Fruit fly (Drosophila melanogaster) whole organism, embryonic: ENCODE measurements around the gene CG43400.

Experiments used
- Adf1 ChIP-seq: fragments of 200-800 bp; sonication (Bioruptor generic); IDR thresholded peaks from 2 replicates; pipeline ENCODE4 v1.3.6; 2022; ENCODE audit warnings: missing biosample characterization, missing genetic modification characterization
- Atf6 ChIP-seq: fragments of 200-800 bp; sonication (Bioruptor generic); IDR thresholded peaks from 2 replicates; pipeline ENCODE4 v1.3.6; 2022; ENCODE audit warnings: missing biosample characterization, missing genetic modification characterization
- CG10431 ChIP-seq: fragments of 200-800 bp; sonication (Bioruptor generic); optimal IDR thresholded peaks from 3 replicates; lab custom pipeline; 2018; ENCODE audit warnings: missing biosample characterization, mild to moderate bottlenecking, missing genetic modification characterization
- CG10543 ChIP-seq: fragments of 200-800 bp; sonication (Bioruptor generic); optimal IDR thresholded peaks from 3 replicates; lab custom pipeline; 2017; ENCODE audit warnings: missing biosample characterization, mild to moderate bottlenecking, missing genetic modification characterization, moderate library complexity
- CG11093 ChIP-seq: fragments of 200-800 bp; sonication (Bioruptor generic); IDR thresholded peaks from 3 replicates; pipeline ENCODE4 v1.3.6; 2022; ENCODE audit warnings: missing biosample characterization, missing genetic modification characterization
- CG12071 ChIP-seq: fragments of 200-800 bp; sonication (Bioruptor generic); optimal IDR thresholded peaks from 3 replicates; lab custom pipeline; 2018; ENCODE audit warnings: missing biosample characterization, mild to moderate bottlenecking, missing genetic modification characterization
- CG12744 ChIP-seq: fragments of 200-800 bp; sonication (Bioruptor generic); optimal IDR thresholded peaks from 2 replicates; lab custom pipeline; 2016; ENCODE audit warnings: missing biosample characterization, missing genetic modification characterization
- CG13894 ChIP-seq: fragments of 200-800 bp; sonication (Bioruptor generic); optimal IDR thresholded peaks from 3 replicates; lab custom pipeline; 2018; ENCODE audit warnings: missing biosample characterization, mild to moderate bottlenecking, missing genetic modification characterization, moderate library complexity
- CG14667 ChIP-seq: fragments of 200-800 bp; sonication (Bioruptor generic); IDR thresholded peaks from 2 replicates; pipeline ENCODE4 v1.3.6; 2022; ENCODE audit warnings: missing biosample characterization, missing genetic modification characterization
- CG15696 ChIP-seq: fragments of 200-800 bp; sonication (Bioruptor generic); optimal IDR thresholded peaks from 2 replicates; lab custom pipeline; 2019; ENCODE audit warnings: missing biosample characterization, mild to moderate bottlenecking, missing genetic modification characterization, moderate library complexity
- CG16779 ChIP-seq: fragments of 200-800 bp; sonication (Bioruptor generic); IDR thresholded peaks from 2 replicates; pipeline ENCODE4 v1.3.6; 2022; ENCODE audit warnings: missing biosample characterization, missing genetic modification characterization
- CG17186 ChIP-seq: fragments of 200-800 bp; sonication (Bioruptor generic); optimal IDR thresholded peaks from 3 replicates; lab custom pipeline; 2017; ENCODE audit warnings: missing biosample characterization, missing genetic modification reagents, missing genetic modification characterization
- CG17612 ChIP-seq: fragments of 200-800 bp; sonication (Bioruptor generic); IDR thresholded peaks from 2 replicates; pipeline ENCODE4 v1.3.6; 2022; ENCODE audit warnings: missing biosample characterization, missing genetic modification characterization
- CG2889 ChIP-seq: fragments of 200-800 bp; sonication (Bioruptor generic); IDR thresholded peaks from 3 replicates; pipeline ENCODE4 v1.3.6; 2022; ENCODE audit warnings: missing biosample characterization, missing genetic modification characterization
- CG3065 ChIP-seq: fragments of 200-800 bp; sonication (Bioruptor generic); optimal IDR thresholded peaks from 2 replicates; lab custom pipeline; 2016; ENCODE audit warnings: missing biosample characterization, missing genetic modification characterization
- CG32767 ChIP-seq: fragments of 200-800 bp; sonication (Bioruptor generic); IDR thresholded peaks from 2 replicates; pipeline ENCODE4 v1.3.6; 2022; ENCODE audit warnings: missing biosample characterization, missing genetic modification characterization
- CG34376 ChIP-seq: fragments of 200-800 bp; sonication (Bioruptor generic); optimal IDR thresholded peaks from 2 replicates; lab custom pipeline; 2018; ENCODE audit warnings: missing biosample characterization, mild to moderate bottlenecking, missing genetic modification characterization
- CG34422 ChIP-seq: fragments of 200-800 bp; sonication (Bioruptor generic); IDR thresholded peaks from 3 replicates; pipeline ENCODE4 v1.3.6; 2022; ENCODE audit warnings: missing biosample characterization, missing genetic modification characterization
- CG5180 ChIP-seq: fragments of 200-800 bp; sonication (Bioruptor generic); optimal IDR thresholded peaks from 3 replicates; lab custom pipeline; 2017; ENCODE audit warnings: missing biosample characterization, missing genetic modification characterization, mild to moderate bottlenecking, moderate library complexity, missing genetic modification reagents
- CG6813 ChIP-seq: fragments of 200-800 bp; sonication (Bioruptor generic); optimal IDR thresholded peaks from 2 replicates; lab custom pipeline; 2017; ENCODE audit warnings: missing biosample characterization, missing genetic modification characterization, mild to moderate bottlenecking, moderate library complexity, missing genetic modification reagents
- CG7839 ChIP-seq: fragments of 200-800 bp; sonication (Bioruptor generic); optimal IDR thresholded peaks from 3 replicates; lab custom pipeline; 2018; ENCODE audit warnings: missing biosample characterization, mild to moderate bottlenecking, missing genetic modification characterization, moderate library complexity
- CG9437 ChIP-seq: fragments of 200-800 bp; sonication (Bioruptor generic); optimal IDR thresholded peaks from 2 replicates; lab custom pipeline; 2018; ENCODE audit warnings: missing biosample characterization, mild to moderate bottlenecking, missing genetic modification characterization
- CG9797 ChIP-seq: fragments of 200-800 bp; sonication (Bioruptor generic); optimal IDR thresholded peaks from 3 replicates; lab custom pipeline; 2018; ENCODE audit warnings: missing biosample characterization, mild to moderate bottlenecking, missing genetic modification characterization
- Camta ChIP-seq: fragments of 200-800 bp; sonication (Bioruptor generic); optimal IDR thresholded peaks from 2 replicates; lab custom pipeline; 2016; ENCODE audit warnings: missing biosample characterization, missing genetic modification characterization
- GATAe ChIP-seq: fragments of 200-800 bp; sonication (Bioruptor generic); conservative IDR thresholded peaks from 2 replicates; pipeline ENCODE4 v1.3.6; 2022; ENCODE audit warnings: missing biosample characterization, missing genetic modification characterization
- HmgZ ChIP-seq: fragments of 200-800 bp; sonication (Bioruptor generic); optimal IDR thresholded peaks from 2 replicates; lab custom pipeline; 2018; ENCODE audit warnings: missing biosample characterization, mild to moderate bottlenecking, missing genetic modification characterization
- Hr78 ChIP-seq, 2 experiments: fragments of 200-800 bp in 1 of 2; fragments of >200 bp in 1 of 2; sonication (Bioruptor generic) in 1 of 2; optimal IDR thresholded peaks; 2 replicates each; lab custom pipeline; 2017 to 2019; ENCODE audit warnings: missing biosample characterization in 2 of 2, missing genetic modification characterization in 2 of 2, mild to moderate bottlenecking in 1 of 2, moderate library complexity in 1 of 2
- Scr ChIP-seq: fragments of 200-800 bp; sonication (Bioruptor generic); IDR thresholded peaks from 2 replicates; pipeline ENCODE4 v1.3.6; 2022; ENCODE audit warnings: missing biosample characterization, missing genetic modification characterization; ENCODE audit not compliant: partially characterized antibody
- Sry-δ ChIP-seq: fragments of 200-800 bp; sonication (Bioruptor generic); optimal IDR thresholded peaks from 2 replicates; lab custom pipeline; 2016; ENCODE audit warnings: missing biosample characterization, missing genetic modification characterization
- ac ChIP-seq: fragments of 200-800 bp; sonication (Bioruptor generic); optimal IDR thresholded peaks from 3 replicates; lab custom pipeline; 2017; ENCODE audit warnings: missing biosample characterization, mild to moderate bottlenecking, missing genetic modification characterization
- chinmo ChIP-seq: fragments of 200-800 bp; sonication (Bioruptor generic); IDR thresholded peaks from 4 replicates; pipeline ENCODE4 v1.3.6; 2022; ENCODE audit warnings: missing biosample characterization, missing genetic modification characterization; ENCODE audit not compliant: partially characterized antibody
- crp ChIP-seq, 2 experiments: fragments of 200-800 bp; sonication (Bioruptor generic); optimal IDR thresholded peaks; 2 replicates in 1 of 2; 3 replicates in 1 of 2; lab custom pipeline; 2017; ENCODE audit warnings: missing biosample characterization in 2 of 2, missing genetic modification characterization in 2 of 2, mild to moderate bottlenecking in 1 of 2, moderate library complexity in 1 of 2
- da ChIP-seq: fragments of 200-800 bp; sonication (Bioruptor generic); optimal IDR thresholded peaks from 2 replicates; lab custom pipeline; 2016; ENCODE audit warnings: missing biosample characterization, missing genetic modification characterization
- dan ChIP-seq: fragments of 200-800 bp; sonication (Bioruptor generic); IDR thresholded peaks from 2 replicates; pipeline ENCODE4 v1.3.6; 2022; ENCODE audit warnings: missing biosample characterization, missing genetic modification characterization
- dati ChIP-seq: fragments of 200-800 bp; sonication (Bioruptor generic); IDR thresholded peaks from 2 replicates; pipeline ENCODE4 v1.3.6; 2022; ENCODE audit warnings: missing biosample characterization, missing genetic modification characterization
- dm ChIP-seq: fragments of 200-800 bp; sonication (Bioruptor generic); optimal IDR thresholded peaks from 3 replicates; lab custom pipeline; 2016; ENCODE audit warnings: missing biosample characterization, missing genetic modification characterization
- dysf ChIP-seq: fragments of 200-800 bp; sonication (Bioruptor generic); IDR thresholded peaks from 3 replicates; pipeline ENCODE4 v1.3.6; 2022; ENCODE audit warnings: missing biosample characterization, missing genetic modification characterization
- exex ChIP-seq: fragments of 200-800 bp; sonication (Bioruptor generic); optimal IDR thresholded peaks from 4 replicates; lab custom pipeline; 2018; ENCODE audit warnings: missing biosample characterization, mild to moderate bottlenecking, missing genetic modification characterization, moderate library complexity
- grn ChIP-seq: fragments of 200-800 bp; sonication (Bioruptor generic); optimal IDR thresholded peaks from 3 replicates; lab custom pipeline; 2017; ENCODE audit warnings: missing biosample characterization, missing genetic modification characterization
- gro ChIP-seq: fragments of 200-800 bp; sonication (Bioruptor generic); optimal IDR thresholded peaks from 2 replicates; lab custom pipeline; 2016; ENCODE audit warnings: missing biosample characterization, missing genetic modification characterization
- hb ChIP-seq: fragments of 200-800 bp; sonication (Bioruptor generic); IDR thresholded peaks from 3 replicates; pipeline ENCODE4 v1.3.6; 2022; ENCODE audit warnings: missing biosample characterization, missing genetic modification characterization; ENCODE audit not compliant: partially characterized antibody
- hkb ChIP-seq, 2 experiments: fragments of 200-800 bp in 1 of 2; fragments of >200 bp in 1 of 2; sonication (Bioruptor generic) in 1 of 2; IDR thresholded peaks in 1 of 2; optimal IDR thresholded peaks in 1 of 2; 2 replicates each; pipeline versions ENCODE4 v1.3.6 to Lab custom; 2017 to 2022; ENCODE audit warnings: missing biosample characterization in 1 of 2, missing genetic modification characterization in 1 of 2
- oc ChIP-seq: fragments of 200-800 bp; sonication (Bioruptor generic); optimal IDR thresholded peaks from 2 replicates; lab custom pipeline; 2018; ENCODE audit warnings: missing biosample characterization, mild to moderate bottlenecking, missing genetic modification characterization, moderate library complexity
- onecut ChIP-seq: fragments of 200-800 bp; sonication (Bioruptor generic); IDR thresholded peaks from 2 replicates; pipeline ENCODE4 v1.3.6; 2022; ENCODE audit warnings: missing biosample characterization, missing genetic modification characterization
- sens ChIP-seq: fragments of 200-800 bp; sonication (Bioruptor generic); peaks from one replicate; lab custom pipeline; 2016; ENCODE audit warnings: missing biosample characterization, missing genetic modification characterization
- sqz ChIP-seq: fragments of 200-800 bp; sonication (Bioruptor generic); optimal IDR thresholded peaks from 3 replicates; lab custom pipeline; 2018; ENCODE audit warnings: missing biosample characterization, mild to moderate bottlenecking, missing genetic modification characterization
- stc ChIP-seq: fragments of 200-800 bp; sonication (Bioruptor generic); IDR thresholded peaks from 2 replicates; pipeline ENCODE4 v1.3.6; 2022; ENCODE audit warnings: missing biosample characterization, missing genetic modification characterization
- sug ChIP-seq: fragments of 200-800 bp; optimal IDR thresholded peaks from 2 replicates; lab custom pipeline; 2019; ENCODE audit warnings: missing biosample characterization, mild to moderate bottlenecking, missing genetic modification characterization, moderate library complexity
- trh ChIP-seq: fragments of 200-800 bp; sonication (Bioruptor generic); optimal IDR thresholded peaks from 2 replicates; lab custom pipeline; 2016; ENCODE audit warnings: missing biosample characterization, missing genetic modification characterization
- wek ChIP-seq: fragments of 200-800 bp; sonication (Bioruptor generic); optimal IDR thresholded peaks from 3 replicates; lab custom pipeline; 2018; ENCODE audit warnings: missing biosample characterization, mild to moderate bottlenecking, missing genetic modification characterization, moderate library complexity

CG43400 gene

DNA sequence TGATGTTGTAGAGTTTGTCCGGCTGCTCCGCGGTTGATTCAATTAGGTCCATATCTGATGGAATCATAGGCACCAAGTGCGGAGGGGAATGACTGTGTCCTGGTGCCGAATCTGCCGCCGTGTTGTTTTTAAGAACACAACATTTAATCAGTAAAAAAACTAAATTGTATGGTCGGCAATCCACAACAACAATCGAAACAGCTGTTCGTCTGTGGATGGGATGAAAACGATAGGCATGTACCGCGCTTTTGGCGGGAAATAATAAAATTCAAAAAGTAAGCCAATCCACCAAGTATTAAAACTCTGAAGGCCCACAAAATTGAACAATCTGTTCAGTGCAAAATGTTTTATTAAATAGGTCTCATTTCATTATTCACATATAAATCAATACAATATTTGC is 41.2 kb upstream of the CG43400 start, which contains the start of gene Aasdh (continued):
- TF ChIP-seq dysf (no peak), Scr (GFP tag; lab: Robert Waterston, UW) (peak; percentile 34; the same call in 1 of the 2 replicates), CG11093 (no peak), CG16779 (GFP tag; lab: Robert Waterston, UW) (no peak), CG9797 (GFP tag; lab: Kevin White, UChicago) (no peak), CG10431 (no peak), ac (GFP tag; lab: Kevin White, UChicago) (no peak), CG7839 (tag; lab: Kevin White, UChicago) (no peak), Adf1 (GFP tag; lab: Robert Waterston, UW) (no peak), sens (no peak), CG17612 (GFP tag; lab: Robert Waterston, UW) (no peak), CG12744 (GFP tag; lab: Kevin White, UChicago) (no peak), CG32767 (GFP tag; lab: Robert Waterston, UW) (no peak), CG2889 (GFP tag; lab: Robert Waterston, UW) (no peak), hkb (optimal IDR thresholded peaks at IDR 0.05; lab: Kevin White, UChicago) (no peak), hkb (GFP tag; IDR thresholded peaks at IDR 0.05; lab: Robert Waterston, UW) (no peak), CG34422 (no peak; the same call in 2 of the 3 replicates), CG9437 (GFP tag; lab: Kevin White, UChicago) (no peak), CG5180 (GFP tag; lab: Kevin White, UChicago) (no peak), wek (GFP tag; lab: Kevin White, UChicago) (no peak), CG12071 (GFP tag; lab: Kevin White, UChicago) (no peak), sqz (GFP tag; lab: Kevin White, UChicago) (no peak), trh (GFP tag; lab: Kevin White, UChicago) (no peak), dati (GFP tag; lab: Robert Waterston, UW) (no peak), hb (GFP tag; lab: Robert Waterston, UW) (no peak), dan (GFP tag; lab: Robert Waterston, UW) (no peak), Camta (GFP tag; lab: Kevin White, UChicago) (no peak), CG14667 (GFP tag; lab: Robert Waterston, UW) (no peak), onecut (GFP tag; lab: Robert Waterston, UW) (no peak), dm (no peak), crp (GFP tag; optimal IDR thresholded peaks at IDR 0.05; lab: Kevin White, UChicago) (peak in 1 of 2 experiments; percentile 88), sug (tag; lab: Kevin White, UChicago) (no peak), Sry-δ (peak; percentile 74)

dm6 chr2L:8451497-8451896 is 39.0 kb upstream of the CG43400 start:
- TF ChIP-seq CG17186 (GFP tag; lab: Kevin White, UChicago): no peak
- TF ChIP-seq HmgZ (tag; lab: Kevin White, UChicago): peak; percentile 6
- 0 out of 2 replicates have a peak, but pooled peaks have one; percentile 6 for TF ChIP-seq stc
- 0 out of 4 replicates have a peak, but pooled peaks have one; percentile 63 for TF ChIP-seq chinmo (GFP tag; lab: Robert Waterston, UW)
- TF ChIP-seq CG34376: peak; percentile 83
- peak; percentile 7 for TF ChIP-seq CG6813 (GFP tag; lab: Kevin White, UChicago)
- peak; percentile 51 for TF ChIP-seq CG10543 (GFP tag; lab: Kevin White, UChicago)
- TF ChIP-seq gro (GFP tag; lab: Kevin White, UChicago): peak; percentile 57
- peak; percentile 98 for TF ChIP-seq exex (tag; lab: Kevin White, UChicago)
- peak; percentile 99 for TF ChIP-seq sug (tag; lab: Kevin White, UChicago)
- peak; percentile 53 for TF ChIP-seq GATAe
- TF ChIP-seq Camta (GFP tag; lab: Kevin White, UChicago): no peak
- 0 out of 2 replicates have a peak, but pooled peaks have one; percentile 29 for TF ChIP-seq Atf6
- no peak for TF ChIP-seq CG15696 (tag; lab: Kevin White, UChicago)
- TF ChIP-seq CG3065: no peak
- peak in 1 of 2 experiments; percentile 73 for TF ChIP-seq Hr78 (GFP tag; optimal IDR thresholded peaks at IDR 0.05; lab: Kevin White, UChicago)
- no peak for TF ChIP-seq oc (tag; lab: Kevin White, UChicago)
- TF ChIP-seq grn (GFP tag; lab: Kevin White, UChicago): peak; percentile 100
- no peak for TF ChIP-seq da
- no peak for TF ChIP-seq CG13894 (tag; lab: Kevin White, UChicago)
